Fruit fly (Drosophila melanogaster) whole organism, embryonic: ENCODE results near the gene Acat1.

ENCODE experiments used
- Asciz ChIP-seq: fragments of 200-800 bp; sonication (Bioruptor generic); optimal IDR thresholded peaks from 2 replicates; lab custom pipeline; 2017; ENCODE audit warnings: missing biosample characterization, mild to moderate bottlenecking, missing genetic modification characterization, missing genetic modification reagents
- Bdp1 ChIP-seq: fragments of 200-800 bp; sonication (Bioruptor generic); optimal IDR thresholded peaks from 3 replicates; lab custom pipeline; 2016; ENCODE audit warnings: missing biosample characterization, missing genetic modification characterization
- CG11085 ChIP-seq: fragments of 200-800 bp; sonication (Bioruptor generic); IDR thresholded peaks from 2 replicates; pipeline ENCODE4 v1.3.6; 2022; ENCODE audit warnings: missing biosample characterization, missing genetic modification characterization
- CG11696 ChIP-seq: fragments of 200-800 bp; sonication (Bioruptor generic); IDR thresholded peaks from 2 replicates; pipeline ENCODE4 v1.3.6; 2022; ENCODE audit warnings: missing biosample characterization, missing genetic modification characterization
- CG12104 ChIP-seq: fragments of 200-800 bp; sonication (Bioruptor generic); optimal IDR thresholded peaks from 3 replicates; lab custom pipeline; 2016; ENCODE audit warnings: missing biosample characterization, missing genetic modification characterization
- CG12299 ChIP-seq: fragments of 200-800 bp; sonication (Bioruptor generic); optimal IDR thresholded peaks from 2 replicates; lab custom pipeline; 2018; ENCODE audit warnings: missing biosample characterization, mild to moderate bottlenecking, missing genetic modification characterization
- CG15269 ChIP-seq: fragments of 200-800 bp; sonication (Bioruptor generic); optimal IDR thresholded peaks from 2 replicates; lab custom pipeline; 2018; ENCODE audit warnings: missing biosample characterization, mild to moderate bottlenecking, missing genetic modification characterization, moderate library complexity
- CG16813 ChIP-seq: fragments of 200-800 bp; sonication (Bioruptor generic); IDR thresholded peaks from 3 replicates; pipeline ENCODE4 v1.3.6; 2022; ENCODE audit warnings: missing biosample characterization, missing genetic modification characterization; ENCODE audit not compliant: partially characterized antibody
- CG17568 ChIP-seq: fragments of 200-800 bp; sonication (Bioruptor generic); optimal IDR thresholded peaks from 2 replicates; lab custom pipeline; 2018; ENCODE audit warnings: missing biosample characterization, mild to moderate bottlenecking, missing genetic modification characterization, moderate library complexity
- CG17829 ChIP-seq: fragments of 200-800 bp; optimal IDR thresholded peaks from 2 replicates; lab custom pipeline; 2019; ENCODE audit warnings: missing biosample characterization, mild to moderate bottlenecking, missing genetic modification characterization, moderate library complexity
- CG31388 ChIP-seq: fragments of 200-800 bp; sonication (Bioruptor generic); optimal IDR thresholded peaks from 2 replicates; lab custom pipeline; 2016; ENCODE audit warnings: missing biosample characterization, missing genetic modification characterization
- CG32772 ChIP-seq: fragments of 200-800 bp; sonication (Bioruptor generic); IDR thresholded peaks from 2 replicates; pipeline ENCODE4 v1.3.6; 2022; ENCODE audit warnings: missing biosample characterization, missing genetic modification characterization
- CG4328 ChIP-seq: fragments of 200-800 bp; sonication (Bioruptor generic); optimal IDR thresholded peaks from 3 replicates; lab custom pipeline; 2017; ENCODE audit warnings: missing biosample characterization, missing genetic modification reagents, missing genetic modification characterization
- CG6689 ChIP-seq: fragments of 200-800 bp; sonication (Bioruptor generic); IDR thresholded peaks from 2 replicates; pipeline ENCODE4 v1.3.6; 2022; ENCODE audit warnings: missing biosample characterization, missing genetic modification characterization
- CG6765 ChIP-seq: fragments of 200-800 bp; sonication (Bioruptor generic); optimal IDR thresholded peaks from 3 replicates; lab custom pipeline; 2017; ENCODE audit warnings: missing biosample characterization, mild to moderate bottlenecking, missing genetic modification characterization
- CG7556 ChIP-seq: fragments of 200-800 bp; sonication (Bioruptor generic); optimal IDR thresholded peaks from 2 replicates; lab custom pipeline; 2017; ENCODE audit warnings: missing biosample characterization, mild to moderate bottlenecking, missing genetic modification characterization
- CG8089 ChIP-seq: fragments of 200-800 bp; sonication (Bioruptor generic); optimal IDR thresholded peaks from 3 replicates; lab custom pipeline; 2016; ENCODE audit warnings: missing biosample characterization, missing genetic modification characterization
- CG9876 ChIP-seq: fragments of 200-800 bp; sonication (Bioruptor generic); optimal IDR thresholded peaks from 2 replicates; lab custom pipeline; 2016; ENCODE audit warnings: missing biosample characterization, missing genetic modification characterization
- CHES-1-like ChIP-seq: fragments of 200-800 bp; sonication (Bioruptor generic); optimal IDR thresholded peaks from 2 replicates; lab custom pipeline; 2016; ENCODE audit warnings: missing biosample characterization, missing genetic modification characterization
- Chrac-16 ChIP-seq: fragments of 200-800 bp; sonication (Bioruptor generic); optimal IDR thresholded peaks from 3 replicates; lab custom pipeline; 2016; ENCODE audit warnings: missing biosample characterization, missing genetic modification characterization
- D19B ChIP-seq: fragments of 200-800 bp; sonication (Bioruptor generic); optimal IDR thresholded peaks from 2 replicates; lab custom pipeline; 2017; ENCODE audit warnings: missing biosample characterization, mild to moderate bottlenecking, missing genetic modification characterization
- Dad ChIP-seq: fragments of 200-800 bp; sonication (Bioruptor generic); optimal IDR thresholded peaks from 3 replicates; lab custom pipeline; 2016; ENCODE audit warnings: missing biosample characterization, missing genetic modification characterization
- Doc2 ChIP-seq: fragments of 200-800 bp; sonication (Bioruptor generic); IDR thresholded peaks from 2 replicates; pipeline ENCODE4 v1.3.6; 2022; ENCODE audit warnings: missing biosample characterization, missing genetic modification characterization
- Doc3 ChIP-seq: fragments of 200-800 bp; sonication (Bioruptor generic); IDR thresholded peaks from 3 replicates; pipeline ENCODE4 v1.3.6; 2022; ENCODE audit warnings: missing biosample characterization, missing genetic modification characterization; ENCODE audit not compliant: partially characterized antibody
- GATAe ChIP-seq: fragments of 200-800 bp; sonication (Bioruptor generic); conservative IDR thresholded peaks from 2 replicates; pipeline ENCODE4 v1.3.6; 2022; ENCODE audit warnings: missing biosample characterization, missing genetic modification characterization
- Hmr ChIP-seq: fragments of 200-800 bp; sonication (Bioruptor generic); optimal IDR thresholded peaks from 3 replicates; lab custom pipeline; 2017; ENCODE audit warnings: mild to moderate bottlenecking, missing biosample characterization, missing genetic modification reagents, missing genetic modification characterization
- Hr3 ChIP-seq: fragments of 200-800 bp; sonication (Bioruptor generic); optimal IDR thresholded peaks from 3 replicates; lab custom pipeline; 2016; ENCODE audit warnings: missing biosample characterization, missing genetic modification characterization
- Lpt ChIP-seq: fragments of >200 bp; optimal IDR thresholded peaks from 2 replicates; lab custom pipeline; 2018; ENCODE audit warnings: missing biosample characterization, missing genetic modification characterization
- Mes4 ChIP-seq: fragments of 200-800 bp; sonication (Bioruptor generic); optimal IDR thresholded peaks from 2 replicates; lab custom pipeline; 2016; ENCODE audit warnings: missing biosample characterization, missing genetic modification characterization
- NC2β ChIP-seq: fragments of 200-800 bp; sonication (Bioruptor generic); optimal IDR thresholded peaks from 2 replicates; lab custom pipeline; 2016; ENCODE audit warnings: missing biosample characterization, missing genetic modification characterization
- Opbp ChIP-seq: fragments of 200-800 bp; sonication (Bioruptor generic); IDR thresholded peaks from 3 replicates; pipeline ENCODE4 v1.3.6; 2022; ENCODE audit warnings: missing biosample characterization, missing genetic modification characterization; ENCODE audit not compliant: partially characterized antibody
- Sox100B ChIP-seq: fragments of 200-800 bp; sonication (Bioruptor generic); optimal IDR thresholded peaks from 3 replicates; lab custom pipeline; 2018; ENCODE audit warnings: missing biosample characterization, mild to moderate bottlenecking, missing genetic modification characterization
- Xbp1 ChIP-seq: fragments of 200-800 bp; sonication (Bioruptor generic); optimal IDR thresholded peaks from 3 replicates; lab custom pipeline; 2016; ENCODE audit warnings: missing biosample characterization, mild to moderate bottlenecking, missing genetic modification characterization
- ato ChIP-seq: fragments of 200-800 bp; sonication (Bioruptor generic); IDR thresholded peaks from 2 replicates; pipeline ENCODE4 v1.3.6; 2022; ENCODE audit warnings: missing biosample characterization, missing genetic modification characterization; ENCODE audit not compliant: partially characterized antibody
- cg ChIP-seq: fragments of 200-800 bp; sonication (Bioruptor generic); optimal IDR thresholded peaks from 3 replicates; lab custom pipeline; 2019; ENCODE audit warnings: missing biosample characterization, mild to moderate bottlenecking, missing genetic modification characterization, moderate library complexity
- crol ChIP-seq: fragments of 200-800 bp; sonication (Bioruptor generic); IDR thresholded peaks from 2 replicates; pipeline ENCODE4 v1.3.6; 2022; ENCODE audit warnings: missing biosample characterization, missing genetic modification characterization
- disco-r ChIP-seq: fragments of 200-800 bp; sonication (Bioruptor generic); optimal IDR thresholded peaks from 2 replicates; lab custom pipeline; 2016; ENCODE audit warnings: missing biosample characterization, missing genetic modification characterization
- dm ChIP-seq: fragments of 200-800 bp; sonication (Bioruptor generic); optimal IDR thresholded peaks from 3 replicates; lab custom pipeline; 2016; ENCODE audit warnings: missing biosample characterization, missing genetic modification characterization
- gcm ChIP-seq: fragments of 200-800 bp; sonication (Bioruptor generic); optimal IDR thresholded peaks from 2 replicates; lab custom pipeline; 2019; ENCODE audit warnings: missing biosample characterization, mild to moderate bottlenecking, missing genetic modification characterization, moderate library complexity
- gem ChIP-seq: fragments of 200-800 bp; sonication (Bioruptor generic); optimal IDR thresholded peaks from 2 replicates; lab custom pipeline; 2019; ENCODE audit warnings: missing biosample characterization, mild to moderate bottlenecking, missing genetic modification characterization, moderate library complexity
- ham ChIP-seq: fragments of 200-800 bp; sonication (Bioruptor generic); IDR thresholded peaks from 2 replicates; pipeline ENCODE4 v1.3.6; 2022; ENCODE audit warnings: missing biosample characterization, missing genetic modification characterization
- pho ChIP-seq: fragments of 200-800 bp; sonication (Bioruptor generic); optimal IDR thresholded peaks from 2 replicates; lab custom pipeline; 2016; ENCODE audit warnings: missing biosample characterization, missing genetic modification characterization
- phol ChIP-seq: fragments of 200-800 bp; sonication (Bioruptor generic); optimal IDR thresholded peaks from 3 replicates; lab custom pipeline; 2018; ENCODE audit warnings: missing biosample characterization, mild to moderate bottlenecking, missing genetic modification characterization, moderate library complexity
- shn ChIP-seq: fragments of 200-800 bp; sonication (Bioruptor generic); optimal IDR thresholded peaks from 3 replicates; lab custom pipeline; 2016; ENCODE audit warnings: missing biosample characterization, missing genetic modification characterization
- so ChIP-seq: fragments of 200-800 bp; sonication (Bioruptor generic); IDR thresholded peaks from 3 replicates; pipeline ENCODE4 v1.3.6; 2022; ENCODE audit warnings: missing biosample characterization, missing genetic modification characterization
- stwl ChIP-seq: fragments of 200-800 bp; sonication (Bioruptor generic); optimal IDR thresholded peaks from 3 replicates; lab custom pipeline; 2018; ENCODE audit warnings: missing biosample characterization, mild to moderate bottlenecking, missing genetic modification characterization, moderate library complexity
- ttk ChIP-seq: fragments of 200-800 bp; sonication (Bioruptor generic); IDR thresholded peaks from 2 replicates; pipeline ENCODE4 v2.1.2; 2022; ENCODE audit warnings: missing biosample characterization, missing genetic modification characterization
- twi ChIP-seq: fragments of 200-800 bp; optimal IDR thresholded peaks from 2 replicates; lab custom pipeline; 2019; ENCODE audit warnings: missing biosample characterization, mild to moderate bottlenecking, missing genetic modification characterization, moderate library complexity
- vfl ChIP-seq: fragments of 200-800 bp; sonication (Bioruptor generic); optimal IDR thresholded peaks from 2 replicates; lab custom pipeline; 2016; ENCODE audit warnings: missing biosample characterization, missing genetic modification characterization
- yki ChIP-seq: fragments of >200 bp; optimal IDR thresholded peaks from 3 replicates; lab custom pipeline; 2018

The Acat1 gene

dm6 chrX:7893411-7894122 lies 5.0 kb upstream of the Acat1 start, which contains the start of the genes CG45089, ND-MNLL and p115 (continued):
- peak; percentile 63 for TF ChIP-seq CG4328 (GFP tag; lab: Kevin White, UChicago)
- TF ChIP-seq Hr3 (GFP tag; lab: Kevin White, UChicago): peak; percentile 69
- TF ChIP-seq CG12299 (tag; lab: Kevin White, UChicago): no peak
- no peak for TF ChIP-seq ham (GFP tag; lab: Robert Waterston, UW)
- TF ChIP-seq Chrac-16 (GFP tag; lab: Kevin White, UChicago): peak; percentile 68
- no peak for TF ChIP-seq GATAe (GFP tag; lab: Robert Waterston, UW)
- TF ChIP-seq gcm (GFP tag; lab: Kevin White, UChicago): peak; percentile 46
- TF ChIP-seq twi (tag; lab: Kevin White, UChicago): peak; percentile 26
- peak; percentile 6 for TF ChIP-seq CG31388 (GFP tag; lab: Kevin White, UChicago)
- peak; percentile 78 for TF ChIP-seq gem (tag; lab: Kevin White, UChicago)
- TF ChIP-seq cg (GFP tag; lab: Kevin White, UChicago): no peak
- peak; percentile 14 for TF ChIP-seq pho (GFP tag; lab: Kevin White, UChicago)
- no peak for TF ChIP-seq disco-r (GFP tag; lab: Kevin White, UChicago)
- TF ChIP-seq CG6765 (GFP tag; lab: Kevin White, UChicago): peak; percentile 30
- TF ChIP-seq vfl (GFP tag; lab: Kevin White, UChicago): peak; percentile 45
- peak; percentile 26 for TF ChIP-seq CG7556 (GFP tag; lab: Kevin White, UChicago)
- no peak; the same call in 2 of the 3 replicates for TF ChIP-seq Opbp (GFP tag; lab: Robert Waterston, UW)
- TF ChIP-seq so (GFP tag; lab: Robert Waterston, UW): no peak
- no peak for TF ChIP-seq Asciz (GFP tag; lab: Kevin White, UChicago)
- no peak for TF ChIP-seq Lpt (GFP tag; lab: Kevin White, UChicago)
- peak; percentile 36; the same call in 1 of the 2 replicates for TF ChIP-seq ttk (GFP tag; lab: Robert Waterston, UW)
- no peak for TF ChIP-seq ato (GFP tag; lab: Robert Waterston, UW)
- TF ChIP-seq Sox100B (GFP tag; lab: Kevin White, UChicago): peak; percentile 45
- TF ChIP-seq Doc3 (GFP tag; lab: Robert Waterston, UW): 0 out of 3 replicates have a peak, but pooled peaks have one; percentile 48
- TF ChIP-seq Mes4: no peak
- TF ChIP-seq CG17829: peak; percentile 77
- TF ChIP-seq dm: peak; percentile 14
- peak; percentile 40; the same call in 1 of the 2 replicates for TF ChIP-seq CG6689 (GFP tag; lab: Robert Waterston, UW)
- peak; percentile 14 for TF ChIP-seq shn
- no peak for TF ChIP-seq CG17568
- peak; percentile 58 for TF ChIP-seq CG16813 (GFP tag; lab: Robert Waterston, UW)
- peak; percentile 62 for TF ChIP-seq CG15269
- 0 out of 2 replicates have a peak, but pooled peaks have one; percentile 11 for TF ChIP-seq CG11085
- peak; percentile 80 for TF ChIP-seq Xbp1 (GFP tag; lab: Kevin White, UChicago)
- peak; percentile 4 for TF ChIP-seq Dad
- TF ChIP-seq D19B (GFP tag; lab: Kevin White, UChicago): no peak
- TF ChIP-seq CG8089 (GFP tag; lab: Kevin White, UChicago): no peak
- no peak for TF ChIP-seq crol
- TF ChIP-seq CG32772 (GFP tag; lab: Robert Waterston, UW): peak; percentile 39; the same call in 1 of the 2 replicates
- TF ChIP-seq NC2β: peak; percentile 12
- peak; percentile 59 for TF ChIP-seq stwl (tag; lab: Kevin White, UChicago)
- no peak for TF ChIP-seq Bdp1 (GFP tag; lab: Kevin White, UChicago)
- TF ChIP-seq CG12104 (GFP tag; lab: Kevin White, UChicago): no peak
- TF ChIP-seq yki (lab: Kevin White, UChicago): no peak
- no peak for TF ChIP-seq CG11696 (GFP tag; lab: Robert Waterston, UW)
- TF ChIP-seq CHES-1-like (GFP tag; lab: Kevin White, UChicago): no peak
- TF ChIP-seq CG9876 (GFP tag; lab: Kevin White, UChicago): no peak
- TF ChIP-seq Hmr (GFP tag; lab: Kevin White, UChicago): peak; percentile 40
- TF ChIP-seq Doc2 (GFP tag; lab: Robert Waterston, UW): no peak
- TF ChIP-seq phol (tag; lab: Kevin White, UChicago): peak; percentile 69
